Fruit fly (Drosophila melanogaster) whole organism: ENCODE data around the gene cpx.

ENCODE experiments used
- CG8478 ChIP-seq: fragments of >200 bp; optimal IDR thresholded peaks from 2 replicates; lab custom pipeline; 2018; ENCODE audit warnings: inconsistent platforms
- Dll ChIP-seq: fragments of >200 bp; optimal IDR thresholded peaks from 2 replicates; lab custom pipeline; 2017
- EcR ChIP-seq, 2 experiments: fragments of >200 bp; optimal IDR thresholded peaks; 2 replicates each; lab custom pipeline; 2017; ENCODE audit warnings: missing biosample characterization in 2 of 2, missing genetic modification characterization in 2 of 2, missing genetic modification reagents in 2 of 2
- pan ChIP-seq: fragments of >200 bp; optimal IDR thresholded peaks from 2 replicates; lab custom pipeline; 2017
- psq ChIP-seq: fragments of >200 bp; optimal IDR thresholded peaks from 2 replicates; lab custom pipeline; 2017
- usp ChIP-seq: fragments of >200 bp; optimal IDR thresholded peaks from 2 replicates; lab custom pipeline; 2017; ENCODE audit warnings: missing biosample characterization, missing genetic modification characterization, mixed read lengths

DNA sequence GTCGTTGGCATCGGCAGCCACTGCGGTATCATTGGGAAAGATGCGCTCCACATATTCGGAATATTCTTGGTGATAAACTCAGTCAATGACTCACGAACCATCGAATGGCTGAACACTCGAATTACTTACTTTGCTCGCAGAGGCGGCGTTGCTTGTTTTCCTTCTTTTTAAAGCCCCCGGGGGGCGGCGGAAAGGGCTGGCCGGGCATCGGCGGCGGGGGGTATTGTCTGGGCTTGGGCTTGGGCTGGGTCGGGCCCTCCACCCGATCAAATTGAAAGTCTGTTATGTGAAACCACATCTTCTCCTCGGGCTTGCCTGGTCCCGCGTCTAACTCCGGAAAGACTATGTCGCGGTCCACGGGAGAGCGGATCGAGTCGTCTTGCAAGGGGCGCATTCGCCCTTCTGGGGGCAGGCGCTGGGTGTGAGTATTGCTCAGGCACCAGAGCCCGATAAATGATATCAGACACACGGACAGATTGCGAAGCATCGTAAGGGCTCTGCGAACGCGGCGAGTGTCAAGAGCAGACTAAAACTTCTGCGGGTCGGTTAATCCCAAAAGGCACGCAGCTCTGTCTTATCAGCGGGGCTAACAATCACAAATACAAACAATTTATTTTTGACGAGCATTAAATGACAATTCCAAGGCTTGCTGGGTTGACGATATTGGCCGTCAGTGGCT, 37.7 kb upstream of the cpx start, which contains the start of gene CG14642:
- no peak for TF ChIP-seq CG8478 (lab: Kevin White, UChicago)
- no peak for TF ChIP-seq usp
- TF ChIP-seq pan (lab: Kevin White, UChicago) = no peak
- no peak for TF ChIP-seq EcR (GFP tag; optimal IDR thresholded peaks at IDR 0.05; lab: Kevin White, UChicago)
- no peak for TF ChIP-seq Dll (lab: Kevin White, UChicago)
- no peak for TF ChIP-seq psq
